Worm (Caenorhabditis elegans): ENCODE data around the gene T28D6.3.

- TF ChIP-seq ets-7 (tag; optimal IDR thresholded peaks at IDR 0.05) (no peak), aly-1 (tag; optimal IDR thresholded peaks at IDR 0.05) (no peak), hnd-1 (tag; optimal IDR thresholded peaks at IDR 0.05) (no peak), ceh-36 (tag; optimal IDR thresholded peaks at IDR 0.05) (no peak), hmbx-1 (tag; optimal IDR thresholded peaks at IDR 0.05) (no peak), tbx-37 (GFP tag; conservative IDR thresholded peaks at IDR 0.05) (no peak), ama-1 (optimal IDR thresholded peaks at IDR 0.05) (no peak), hmg-4 (GFP tag; optimal IDR thresholded peaks at IDR 0.05) (no peak), flt-1 (GFP tag; IDR thresholded peaks at IDR 0.05) (no peak), tbx-11 (GFP tag; IDR thresholded peaks at IDR 0.05) (no peak), tra-4 (tag; optimal IDR thresholded peaks at IDR 0.05) (no peak)
Observed at ce11 chrIII:11357418-11357817, 9.1 kb upstream of the T28D6.3 start.

All from whole organism, early embryonic.